Worm (Caenorhabditis elegans): Measurements from ENCODE around the gene ZK105.12.

DNA sequence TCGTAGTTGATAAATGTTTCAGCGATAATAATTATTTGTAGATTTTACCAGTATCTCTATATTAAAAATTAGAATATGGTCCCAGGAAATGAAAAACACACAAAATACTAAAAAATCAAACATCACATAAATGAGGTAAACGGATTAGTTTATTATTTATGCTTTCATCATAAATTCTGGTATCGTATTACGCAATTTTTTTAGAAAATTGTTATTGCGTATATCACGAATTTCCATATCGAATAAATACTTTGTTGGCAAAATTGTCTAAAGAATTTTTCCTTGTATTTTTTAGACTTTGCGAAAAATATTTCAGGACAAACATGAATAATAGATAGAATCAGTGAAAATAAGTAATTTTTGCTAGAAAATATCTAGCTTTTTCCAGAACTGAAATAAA lies 10.3 kb upstream of the ZK105.12 start:
- TF ChIP-seq elt-2 (tag; optimal IDR thresholded peaks at IDR 0.05) (no peak), nhr-11 (tag; optimal IDR thresholded peaks at IDR 0.05) (no peak), lin-11 (tag; optimal IDR thresholded peaks at IDR 0.05) (no peak), sox-4 (tag; optimal IDR thresholded peaks at IDR 0.05) (no peak), pha-4 (tag; optimal IDR thresholded peaks at IDR 0.05) (no peak), pat-9 (tag; optimal IDR thresholded peaks at IDR 0.05) (no peak), mec-3 (tag; optimal IDR thresholded peaks at IDR 0.05; ENCODE audit: borderline replicate concordance) (no peak)

Measured in whole organism, late embryonic.